Worm (Caenorhabditis elegans): ENCODE results near the gene pqn-51.

DNA sequence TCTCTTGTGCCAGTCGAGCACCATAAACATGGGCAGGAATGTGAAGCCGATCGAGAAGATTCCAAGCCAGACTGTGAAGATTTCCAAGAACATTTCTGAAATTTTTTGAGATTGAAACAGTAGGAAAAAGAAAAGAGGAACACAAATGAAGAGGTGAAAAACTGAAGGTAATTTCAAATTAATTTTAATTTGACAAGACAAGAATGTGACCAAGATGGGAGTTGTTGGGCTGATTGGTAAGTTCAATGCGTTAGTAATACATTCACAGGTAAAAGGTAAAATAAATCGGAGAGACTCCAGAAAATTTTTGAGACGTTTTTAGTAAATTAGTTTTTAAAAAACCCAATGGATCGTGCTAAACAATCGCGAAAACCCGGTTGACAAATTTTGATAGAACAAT lies 18.7 kb upstream of the pqn-51 start, which contains the start of gene swt-7:
- TF ChIP-seq nhr-237 (tag; optimal IDR thresholded peaks at IDR 0.05) (no peak), ama-1 (optimal IDR thresholded peaks at IDR 0.05) (no peak), nhr-48 (tag; optimal IDR thresholded peaks at IDR 0.05) (no peak), F26F4.8 (GFP tag; conservative IDR thresholded peaks at IDR 0.05) (no peak), fos-1 (tag; optimal IDR thresholded peaks at IDR 0.05) (no peak), mxl-3 (GFP tag; optimal IDR thresholded peaks at IDR 0.05) (no peak), ztf-11 (tag; optimal IDR thresholded peaks at IDR 0.05) (no peak)
